Worm (Caenorhabditis elegans) whole organism, L2 larva: ENCODE data around the gene W06A7.2.

ENCODE experiments used
- F13H6.1 ChIP-seq: sonication (generic microtip); optimal IDR thresholded peaks from 2 replicates; lab custom pipeline; 2016; ENCODE audit warnings: missing genetic modification characterization, missing compliant biosample characterization
- aly-2 ChIP-seq: fragments of 150-350 bp; optimal IDR thresholded peaks from 2 replicates; lab custom pipeline; 2014; ENCODE audit warnings: missing biosample characterization, missing genetic modification characterization
- lin-13 ChIP-seq: fragments of 150-350 bp; optimal IDR thresholded peaks from 2 replicates; lab custom pipeline; 2014; ENCODE audit warnings: missing biosample characterization, missing genetic modification reagents, missing genetic modification characterization
- skn-1 ChIP-seq: sonication (generic microtip); optimal IDR thresholded peaks from 2 replicates; lab custom pipeline; 2017; ENCODE audit warnings: missing biosample characterization, missing genetic modification characterization
- snpc-4 ChIP-seq: fragments of 150-350 bp; optimal IDR thresholded peaks from 2 replicates; lab custom pipeline; 2014; ENCODE audit warnings: missing biosample characterization, missing genetic modification characterization
- unc-39 ChIP-seq: fragments of 150-350 bp; optimal IDR thresholded peaks from 2 replicates; lab custom pipeline; 2014; ENCODE audit warnings: missing biosample characterization, missing genetic modification characterization

DNA sequence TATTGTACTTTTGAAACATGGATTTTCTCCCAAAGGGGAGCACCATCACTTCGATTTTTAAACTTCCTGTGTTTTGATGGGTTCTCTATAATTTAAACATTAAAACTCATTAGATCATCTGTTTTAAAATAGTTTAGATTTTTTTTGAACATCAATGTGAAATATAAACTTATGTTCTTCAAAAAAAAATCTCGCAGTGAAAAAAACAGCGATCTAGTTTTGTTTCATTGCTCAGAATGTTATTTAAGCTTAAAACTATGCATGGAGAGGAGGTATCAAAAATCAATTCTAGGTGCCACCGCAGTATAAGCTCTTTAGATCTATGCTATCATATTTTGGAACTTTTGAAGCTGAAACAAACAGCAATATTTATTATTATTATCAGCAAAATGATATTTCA is 46.5 kb downstream of the W06A7.2 start, which contains the start of gene gcy-14:
- TF ChIP-seq snpc-4 (tag; lab: Kevin White, UChicago) (no peak), F13H6.1 (tag; lab: Kevin White, UChicago) (no peak), aly-2 (tag; lab: Kevin White, UChicago) (no peak), unc-39 (no peak), lin-13 (GFP tag; lab: Kevin White, UChicago) (no peak), skn-1 (tag; lab: Kevin White, UChicago) (no peak)
